Fruit fly (Drosophila melanogaster): ENCODE results near the gene CG42342.

CG42342 gene

DNA sequence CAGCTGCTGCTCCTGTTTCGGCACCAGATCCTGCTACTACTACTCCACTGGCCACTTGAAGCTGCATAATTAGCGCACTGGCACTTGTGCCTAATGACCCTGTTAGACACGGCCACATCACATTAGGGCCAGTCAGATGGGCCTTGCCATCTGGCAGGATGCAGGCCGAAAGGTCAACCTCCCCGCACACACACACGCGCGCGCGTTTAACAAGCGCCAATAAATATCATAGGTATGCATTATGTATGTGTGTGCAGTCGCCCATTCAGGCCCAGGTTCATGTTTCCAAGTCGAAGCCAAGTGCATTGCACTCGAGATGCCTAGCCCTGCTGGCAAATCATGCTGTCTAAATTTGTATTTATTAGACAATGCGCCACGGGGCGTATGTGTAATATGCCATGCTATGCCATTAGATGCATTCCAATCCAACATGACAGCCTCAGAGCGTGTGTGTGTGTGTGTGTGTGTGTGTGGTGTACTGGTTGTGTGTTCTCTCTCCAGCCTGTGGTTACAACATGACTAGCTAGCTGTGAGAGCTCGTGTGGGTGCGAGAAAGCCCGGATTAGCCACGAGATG is 36.4 kb downstream of the CG42342 start:
- no peak for TF ChIP-seq CG33017 (tag; optimal IDR thresholded peaks at IDR 0.05)
- TF ChIP-seq Hr96 (GFP tag; optimal IDR thresholded peaks at IDR 0.05), result no peak
- TF ChIP-seq cnc (optimal IDR thresholded peaks at IDR 0.05), result no peak
- no peak for TF ChIP-seq CG12768 (GFP tag; optimal IDR thresholded peaks at IDR 0.05)
- no peak for TF ChIP-seq CG7045 (GFP tag; optimal IDR thresholded peaks at IDR 0.05)
- no peak for TF ChIP-seq tj (GFP tag; optimal IDR thresholded peaks at IDR 0.05)
- no peak for TF ChIP-seq CG14711 (tag; optimal IDR thresholded peaks at IDR 0.05)

- TF ChIP-seq Clk (GFP tag; optimal IDR thresholded peaks at IDR 0.05), result no peak
- TF ChIP-seq CG33017 (tag; optimal IDR thresholded peaks at IDR 0.05), result no peak
- TF ChIP-seq cic (GFP tag; optimal IDR thresholded peaks at IDR 0.05), result no peak
- TF ChIP-seq Mnt (GFP tag; optimal IDR thresholded peaks at IDR 0.05), result no peak
- no peak for TF ChIP-seq CG12768 (GFP tag; optimal IDR thresholded peaks at IDR 0.05)
- TF ChIP-seq CG1620 (GFP tag; optimal IDR thresholded peaks at IDR 0.05), result no peak
- no peak for TF ChIP-seq CG14711 (tag; optimal IDR thresholded peaks at IDR 0.05)
- no peak for TF ChIP-seq CG7045 (GFP tag; optimal IDR thresholded peaks at IDR 0.05)
- TF ChIP-seq ovo (GFP tag; optimal IDR thresholded peaks at IDR 0.05), result no peak
- no peak for TF ChIP-seq toe (GFP tag; optimal IDR thresholded peaks at IDR 0.05)
- TF ChIP-seq Hr96 (GFP tag; optimal IDR thresholded peaks at IDR 0.05), result no peak
- TF ChIP-seq CG11617 (GFP tag; optimal IDR thresholded peaks at IDR 0.05), result no peak
- no peak for TF ChIP-seq CG7101 (tag; optimal IDR thresholded peaks at IDR 0.05)
- no peak for TF ChIP-seq bab1 (GFP tag; optimal IDR thresholded peaks at IDR 0.05)
- no peak for TF ChIP-seq tj (GFP tag; optimal IDR thresholded peaks at IDR 0.05)
- TF ChIP-seq pad (GFP tag; optimal IDR thresholded peaks at IDR 0.05), result no peak
- no peak for TF ChIP-seq CG5204 (GFP tag; optimal IDR thresholded peaks at IDR 0.05)
- TF ChIP-seq cnc (optimal IDR thresholded peaks at IDR 0.05), result no peak
These were observed 38.7 kb downstream of the CG42342 start for dm6 chr3R:16541293-16541692.

DNA sequence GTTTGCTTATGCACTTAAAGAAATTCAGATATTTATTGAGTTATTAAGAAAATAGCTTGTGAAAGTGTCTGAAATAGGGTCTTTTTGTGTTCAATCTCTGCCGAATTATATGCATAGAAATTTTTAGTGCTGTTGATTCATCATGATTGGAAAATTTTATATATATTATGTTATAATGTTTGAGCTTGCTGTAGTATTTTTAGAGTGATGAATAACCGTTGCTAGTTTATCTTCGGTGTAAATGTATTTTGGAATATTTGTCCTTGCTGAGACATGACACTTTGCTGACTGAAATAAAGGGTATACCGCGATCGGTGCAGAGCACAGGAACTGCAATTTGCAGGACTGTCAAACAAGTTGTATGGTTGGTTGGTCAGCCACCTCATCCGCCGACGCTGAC is 39.4 kb downstream of the CG42342 start:
- TF ChIP-seq CG1620 (GFP tag; optimal IDR thresholded peaks at IDR 0.05) (no peak), CG7101 (tag; optimal IDR thresholded peaks at IDR 0.05) (no peak), pad (GFP tag; optimal IDR thresholded peaks at IDR 0.05) (no peak), CG7045 (GFP tag; optimal IDR thresholded peaks at IDR 0.05) (no peak), Clk (GFP tag; optimal IDR thresholded peaks at IDR 0.05) (no peak), Mnt (GFP tag; optimal IDR thresholded peaks at IDR 0.05) (no peak), cnc (optimal IDR thresholded peaks at IDR 0.05) (no peak), ovo (GFP tag; optimal IDR thresholded peaks at IDR 0.05) (no peak), cic (GFP tag; optimal IDR thresholded peaks at IDR 0.05) (no peak), CG12768 (GFP tag; optimal IDR thresholded peaks at IDR 0.05) (no peak), CG5204 (GFP tag; optimal IDR thresholded peaks at IDR 0.05) (no peak), Crg-1 (GFP tag; optimal IDR thresholded peaks at IDR 0.05) (no peak), kay (GFP tag; ENCODE audit: borderline replicate concordance) (no peak), tj (GFP tag; optimal IDR thresholded peaks at IDR 0.05) (no peak), CG33017 (tag; optimal IDR thresholded peaks at IDR 0.05) (no peak)

dm6 chr3R:16542538-16542937 is 40.0 kb downstream of the CG42342 start:
- TF ChIP-seq cic (GFP tag; optimal IDR thresholded peaks at IDR 0.05), result no peak
- no peak for TF ChIP-seq CG11617 (GFP tag; optimal IDR thresholded peaks at IDR 0.05)
- no peak for TF ChIP-seq CG14711 (tag; optimal IDR thresholded peaks at IDR 0.05)
- no peak for TF ChIP-seq bab1 (GFP tag; optimal IDR thresholded peaks at IDR 0.05)
- TF ChIP-seq ovo (GFP tag; optimal IDR thresholded peaks at IDR 0.05), result no peak
- no peak for TF ChIP-seq CG7045 (GFP tag; optimal IDR thresholded peaks at IDR 0.05)
- TF ChIP-seq CG1620 (GFP tag; optimal IDR thresholded peaks at IDR 0.05), result no peak
- TF ChIP-seq Clk (GFP tag; optimal IDR thresholded peaks at IDR 0.05), result no peak
- TF ChIP-seq toe (GFP tag; optimal IDR thresholded peaks at IDR 0.05), result no peak
- no peak for TF ChIP-seq tj (GFP tag; optimal IDR thresholded peaks at IDR 0.05)
- no peak for TF ChIP-seq CG12768 (GFP tag; optimal IDR thresholded peaks at IDR 0.05)

DNA sequence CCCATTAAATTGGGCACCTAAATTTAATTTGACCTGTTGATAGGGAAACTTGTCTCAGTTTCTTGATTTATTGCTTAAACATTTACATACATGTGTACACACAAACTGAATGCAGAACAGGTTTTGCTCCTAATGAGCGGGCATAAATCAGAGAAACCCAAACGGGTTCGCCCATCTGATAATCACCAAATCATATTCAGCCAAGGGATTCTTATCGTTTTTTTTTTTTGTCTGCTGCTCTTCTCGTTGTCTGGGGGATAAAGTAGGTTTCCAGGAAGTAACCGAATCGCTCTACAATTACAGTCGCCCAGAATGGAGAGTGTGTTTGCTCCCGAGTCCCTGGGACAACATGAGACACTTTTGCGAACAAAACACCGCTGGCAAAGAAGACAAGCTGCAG is 43.1 kb downstream of the CG42342 start:
- TF ChIP-seq Clk (GFP tag; optimal IDR thresholded peaks at IDR 0.05) (no peak), CG1620 (GFP tag; optimal IDR thresholded peaks at IDR 0.05) (no peak), bab1 (GFP tag; optimal IDR thresholded peaks at IDR 0.05) (no peak)

- TF ChIP-seq CG7101 (tag; optimal IDR thresholded peaks at IDR 0.05) (no peak), Hr96 (GFP tag; optimal IDR thresholded peaks at IDR 0.05) (no peak), ovo (GFP tag; optimal IDR thresholded peaks at IDR 0.05) (no peak)
These were observed 49.4 kb downstream of the CG42342 start for dm6 chr3R:16551680-16552627.
